Worm (Caenorhabditis elegans): ENCODE results near the gene baf-1.
A peak's percentile ranks its signal among the peaks of the same experiment; 100 is the strongest.
"Not testable (repeated sequence)": the region's sequence is repeated elsewhere in the genome, so short reads cannot be mapped to it uniquely, and the experiment has no call there.

ce11 chrIII:9449351-9449750 lies 17.9 kb upstream of the baf-1 start:
- not testable (repeated sequence) for TF ChIP-seq B0261.1 (tag; optimal IDR thresholded peaks at IDR 0.05); lin-35 (GFP tag; optimal IDR thresholded peaks at IDR 0.05); zfh-2 (GFP tag; conservative IDR thresholded peaks at IDR 0.05); ama-1 (optimal IDR thresholded peaks at IDR 0.05); ama-1 (GFP tag; optimal IDR thresholded peaks at IDR 0.05); C17E4.6 (GFP tag; IDR thresholded peaks at IDR 0.05); F57A8.1 (GFP tag; optimal IDR thresholded peaks at IDR 0.05); F39B2.1 (GFP tag; IDR thresholded peaks at IDR 0.05); dpl-1 (GFP tag; optimal IDR thresholded peaks at IDR 0.05); madf-8 (GFP tag; conservative IDR thresholded peaks at IDR 0.05); snpc-4 (GFP tag; optimal IDR thresholded peaks at IDR 0.05); attf-5 (GFP tag; optimal IDR thresholded peaks at IDR 0.05)
- peak in 2 of 4 experiments; percentile 81 to 86 for TF ChIP-seq snpc-4 (tag; optimal IDR thresholded peaks at IDR 0.05)
